Worm (Caenorhabditis elegans) whole organism, mixed stage, embryonic: ENCODE results near the gene Y49E10.18.

ENCODE experiments used
- M03D4.4 ChIP-seq: sonication (generic microtip); optimal IDR thresholded peaks from 2 replicates; lab custom pipeline; 2017; ENCODE audit warnings: mild to moderate bottlenecking, missing genetic modification characterization, missing compliant biosample characterization
- bed-3 ChIP-seq: fragments of 200-800 bp; sonication (Bioruptor generic); optimal IDR thresholded peaks from 3 replicates; lab custom pipeline; 2018; ENCODE audit warnings: mild to moderate bottlenecking, missing genetic modification characterization, moderate library complexity, missing compliant biosample characterization
- blmp-1 ChIP-seq: fragments of 150-350 bp; optimal IDR thresholded peaks from 2 replicates; lab custom pipeline; 2014; ENCODE audit warnings: missing biosample characterization, missing genetic modification characterization
- ceh-39 ChIP-seq: fragments of 150-350 bp; optimal IDR thresholded peaks from 2 replicates; lab custom pipeline; 2014; ENCODE audit warnings: missing biosample characterization, missing genetic modification characterization
- ceh-43 ChIP-seq: fragments of 200-800 bp; sonication (Bioruptor generic); optimal IDR thresholded peaks from 2 replicates; lab custom pipeline; 2018; ENCODE audit warnings: mild to moderate bottlenecking, missing genetic modification characterization, moderate library complexity, missing compliant biosample characterization
- ces-1 ChIP-seq: fragments of 150-350 bp; optimal IDR thresholded peaks from 2 replicates; lab custom pipeline; 2014; ENCODE audit warnings: missing biosample characterization, missing genetic modification reagents, missing genetic modification characterization
- cnd-1 ChIP-seq: fragments of 200-800 bp; sonication (Bioruptor generic); optimal IDR thresholded peaks from 2 replicates; lab custom pipeline; 2018; ENCODE audit warnings: mild to moderate bottlenecking, missing genetic modification characterization, missing compliant biosample characterization
- drap-1 ChIP-seq: fragments of 200-800 bp; sonication (Bioruptor generic); optimal IDR thresholded peaks from 3 replicates; lab custom pipeline; 2018; ENCODE audit warnings: mild to moderate bottlenecking, missing genetic modification characterization, missing compliant biosample characterization
- elt-1 ChIP-seq: sonication (generic microtip); optimal IDR thresholded peaks from 2 replicates; lab custom pipeline; 2017; ENCODE audit warnings: missing genetic modification characterization, mild to moderate bottlenecking, missing compliant biosample characterization, antibody characterized with exemption, moderate library complexity, borderline replicate concordance; ENCODE audit not compliant: insufficient read depth
- elt-3 ChIP-seq: fragments of 150-350 bp; optimal IDR thresholded peaks from 2 replicates; lab custom pipeline; 2014; ENCODE audit warnings: missing biosample characterization, missing genetic modification characterization
- flh-1 ChIP-seq: fragments of 200-800 bp; sonication (Bioruptor generic); optimal IDR thresholded peaks from 2 replicates; lab custom pipeline; 2018; ENCODE audit warnings: mild to moderate bottlenecking, missing genetic modification characterization, moderate library complexity, missing compliant biosample characterization
- ham-2 ChIP-seq: fragments of 200-800 bp; sonication (Bioruptor generic); optimal IDR thresholded peaks from 2 replicates; lab custom pipeline; 2018; ENCODE audit warnings: mild to moderate bottlenecking, missing genetic modification characterization, missing compliant biosample characterization
- hlh-1 ChIP-seq: fragments of 150-350 bp; optimal IDR thresholded peaks from 2 replicates; lab custom pipeline; 2014; ENCODE audit warnings: missing biosample characterization, missing genetic modification reagents, missing genetic modification characterization
- lin-13 ChIP-seq: fragments of 150-350 bp; optimal IDR thresholded peaks from 2 replicates; lab custom pipeline; 2014; ENCODE audit warnings: missing biosample characterization, missing genetic modification characterization
- lin-32 ChIP-seq: fragments of 200-800 bp; sonication (Bioruptor generic); optimal IDR thresholded peaks from 2 replicates; lab custom pipeline; 2018; ENCODE audit warnings: mild to moderate bottlenecking, missing genetic modification characterization, missing compliant biosample characterization
- lsy-2 ChIP-seq: fragments of 150-350 bp; optimal IDR thresholded peaks from 2 replicates; lab custom pipeline; 2014; ENCODE audit warnings: missing biosample characterization, missing genetic modification characterization
- mab-5 ChIP-seq: fragments of 150-350 bp; optimal IDR thresholded peaks from 2 replicates; lab custom pipeline; 2014; ENCODE audit warnings: missing biosample characterization, missing genetic modification characterization
- mep-1 ChIP-seq: fragments of 150-350 bp; optimal IDR thresholded peaks from 2 replicates; lab custom pipeline; 2017; ENCODE audit warnings: missing biosample characterization, missing genetic modification reagents, missing genetic modification characterization, inconsistent platforms
- nhr-12 ChIP-seq: fragments of 150-350 bp; optimal IDR thresholded peaks from 2 replicates; lab custom pipeline; 2014; ENCODE audit warnings: missing biosample characterization, missing genetic modification characterization
- nhr-2 ChIP-seq: fragments of 150-350 bp; optimal IDR thresholded peaks from 2 replicates; lab custom pipeline; 2014; ENCODE audit warnings: missing biosample characterization, missing genetic modification characterization
- nhr-237 ChIP-seq: fragments of 150-350 bp; optimal IDR thresholded peaks from 2 replicates; lab custom pipeline; 2014; ENCODE audit warnings: missing biosample characterization, missing genetic modification characterization
- nhr-28 ChIP-seq: fragments of 150-350 bp; optimal IDR thresholded peaks from 2 replicates; lab custom pipeline; 2014; ENCODE audit warnings: missing biosample characterization, missing genetic modification characterization
- nhr-76 ChIP-seq: sonication (generic microtip); optimal IDR thresholded peaks from 2 replicates; lab custom pipeline; 2017; ENCODE audit warnings: missing biosample characterization, missing genetic modification characterization
- pha-4 ChIP-seq: fragments of 150-350 bp; optimal IDR thresholded peaks from 2 replicates; lab custom pipeline; 2018; ENCODE audit warnings: missing biosample characterization, missing genetic modification reagents, missing genetic modification characterization
- sem-2 ChIP-seq: fragments of 200-800 bp; sonication (Bioruptor generic); optimal IDR thresholded peaks from 2 replicates; lab custom pipeline; 2018; ENCODE audit warnings: mild to moderate bottlenecking, missing genetic modification characterization, missing compliant biosample characterization
- snpc-4 ChIP-seq: fragments of 150-350 bp; optimal IDR thresholded peaks from 2 replicates; lab custom pipeline; 2014; ENCODE audit warnings: missing biosample characterization, missing genetic modification characterization
- sptf-1 ChIP-seq: sonication (generic microtip); optimal IDR thresholded peaks from 2 replicates; lab custom pipeline; 2017; ENCODE audit warnings: mild to moderate bottlenecking, missing genetic modification characterization, moderate library complexity, missing compliant biosample characterization
- tbx-8 ChIP-seq: fragments of 200-800 bp; sonication (Bioruptor generic); optimal IDR thresholded peaks from 2 replicates; lab custom pipeline; 2018; ENCODE audit warnings: mild to moderate bottlenecking, missing genetic modification characterization, moderate library complexity, missing compliant biosample characterization
- unc-120 ChIP-seq: sonication (generic microtip); optimal IDR thresholded peaks from 2 replicates; lab custom pipeline; 2017; ENCODE audit warnings: missing genetic modification characterization, missing compliant biosample characterization; ENCODE audit not compliant: poor library complexity, severe bottlenecking
- unc-62 ChIP-seq: fragments of 150-350 bp; optimal IDR thresholded peaks from 2 replicates; lab custom pipeline; 2014; ENCODE audit warnings: missing biosample characterization, missing genetic modification reagents, missing genetic modification characterization
- zip-8 ChIP-seq: fragments of 150-350 bp; optimal IDR thresholded peaks from 2 replicates; lab custom pipeline; 2014; ENCODE audit warnings: missing biosample characterization, missing genetic modification characterization
- ztf-11 ChIP-seq: fragments of 150-350 bp; optimal IDR thresholded peaks from 2 replicates; lab custom pipeline; 2014; ENCODE audit warnings: missing biosample characterization, missing genetic modification characterization

Gene Y49E10.18

DNA sequence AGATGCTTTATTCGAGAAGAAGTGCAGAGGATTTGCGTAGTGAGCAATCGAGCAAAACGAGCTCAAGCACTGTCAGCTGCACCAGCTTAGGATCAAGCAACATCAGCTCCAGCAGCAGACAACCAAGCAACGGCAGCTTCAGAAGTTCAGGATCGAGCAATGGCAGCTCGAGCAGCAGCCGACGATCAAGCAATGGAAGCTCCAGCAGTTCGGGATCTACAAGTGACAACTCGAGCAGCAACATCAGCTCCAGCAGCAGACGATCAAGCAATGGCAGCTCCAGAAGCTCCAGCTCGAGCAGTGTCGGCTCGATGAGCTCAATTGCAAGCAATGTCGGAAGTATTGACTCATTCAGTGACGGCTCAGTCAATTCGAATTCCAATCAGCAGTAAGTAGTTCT is 6.8 kb downstream of the Y49E10.18 start:
- no peak for TF ChIP-seq snpc-4 (tag; lab: Kevin White, UChicago)

ce11 chrIII:12437020-12437419 is 8.9 kb downstream of the Y49E10.18 start:
- no peak for TF ChIP-seq pha-4 (tag; lab: Kevin White, UChicago)
- TF ChIP-seq nhr-2 (tag; lab: Kevin White, UChicago): no peak
- no peak for TF ChIP-seq ceh-43
- no peak for TF ChIP-seq hlh-1 (tag; lab: Kevin White, UChicago)
- no peak for TF ChIP-seq snpc-4 (tag; lab: Kevin White, UChicago)
- TF ChIP-seq ham-2 (GFP tag; lab: Kevin White, UChicago): no peak
- TF ChIP-seq blmp-1: no peak
- TF ChIP-seq lin-32 (GFP tag; lab: Kevin White, UChicago): no peak
- no peak for TF ChIP-seq mab-5 (tag; lab: Kevin White, UChicago)
- TF ChIP-seq unc-120 (tag; lab: Kevin White, UChicago): no peak
- no peak for TF ChIP-seq ceh-39
- TF ChIP-seq nhr-237 (tag; lab: Kevin White, UChicago): no peak
- TF ChIP-seq nhr-12 (tag; lab: Kevin White, UChicago): no peak
- TF ChIP-seq zip-8: no peak

ce11 chrIII:12436215-12436614 is 9.7 kb downstream of the Y49E10.18 start, which contains the start of gene fbxa-218:
fbxa-218 (plus strand) TSS chrIII:12436515.
- TF ChIP-seq mab-5 (tag; lab: Kevin White, UChicago) (no peak), tbx-8 (GFP tag; lab: Kevin White, UChicago) (no peak), flh-1 (GFP tag; lab: Kevin White, UChicago) (no peak), cnd-1 (tag; lab: Kevin White, UChicago) (no peak), drap-1 (GFP tag; lab: Kevin White, UChicago) (no peak), lsy-2 (tag; lab: Kevin White, UChicago) (no peak), M03D4.4 (no peak), sem-2 (GFP tag; lab: Kevin White, UChicago) (no peak), ham-2 (GFP tag; lab: Kevin White, UChicago) (no peak), ztf-11 (tag; lab: Kevin White, UChicago) (no peak), bed-3 (GFP tag; lab: Kevin White, UChicago) (no peak), ceh-39 (no peak), unc-62 (GFP tag; lab: Kevin White, UChicago) (no peak), lin-32 (GFP tag; lab: Kevin White, UChicago) (no peak), blmp-1 (no peak), ceh-43 (no peak), pha-4 (tag; lab: Kevin White, UChicago) (no peak), ces-1 (GFP tag; lab: Kevin White, UChicago) (no peak), lin-13 (no peak), nhr-237 (tag; lab: Kevin White, UChicago) (no peak)
- TF ChIP-seq, all 35 proteins: peak for 0

ce11 chrIII:12434104-12434503 is 11.8 kb downstream of the Y49E10.18 start, which contains the start of gene Y49E10.27:
Y49E10.27 (plus strand) TSS chrIII:12434404.
- TF ChIP-seq tbx-8 (GFP tag; lab: Kevin White, UChicago) (no peak), zip-8 (no peak), ces-1 (GFP tag; lab: Kevin White, UChicago) (no peak), elt-3 (tag; lab: Kevin White, UChicago) (no peak), sem-2 (GFP tag; lab: Kevin White, UChicago) (no peak), M03D4.4 (no peak), lsy-2 (tag; lab: Kevin White, UChicago) (no peak), nhr-2 (tag; lab: Kevin White, UChicago) (no peak), drap-1 (GFP tag; lab: Kevin White, UChicago) (no peak), lin-13 (no peak), nhr-76 (tag; lab: Kevin White, UChicago) (no peak), mep-1 (tag; lab: Kevin White, UChicago) (no peak), unc-120 (tag; lab: Kevin White, UChicago) (no peak), cnd-1 (tag; lab: Kevin White, UChicago) (no peak), blmp-1 (no peak)

DNA sequence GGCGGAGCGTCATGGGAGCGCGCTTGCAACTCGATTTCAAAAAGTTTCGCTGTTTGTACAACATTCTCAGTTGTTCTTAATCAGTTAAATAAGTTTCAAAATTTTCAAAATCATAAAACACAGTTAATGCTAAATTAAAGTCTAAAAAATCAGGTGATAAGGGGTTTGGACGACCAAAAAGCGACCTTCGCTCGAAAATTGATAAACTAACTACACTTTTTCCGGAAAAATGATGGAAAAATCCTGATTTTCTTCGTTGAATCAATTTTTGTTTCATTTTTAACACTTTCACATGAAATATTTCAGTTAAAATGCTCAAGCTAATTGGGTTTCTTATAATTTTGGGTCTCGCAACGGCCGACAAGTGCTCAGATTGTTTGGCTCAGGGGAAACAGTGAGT is 15.7 kb downstream of the Y49E10.18 start, which contains the start of gene Y49E10.16:
TSS of gene Y49E10.16 (plus strand) at position 301 of the 400 bp plus-strand sequence.
- TF ChIP-seq lsy-2 (tag; lab: Kevin White, UChicago) (no peak), mab-5 (tag; lab: Kevin White, UChicago) (no peak), lin-32 (GFP tag; lab: Kevin White, UChicago) (no peak), sptf-1 (tag; lab: Kevin White, UChicago) (no peak), bed-3 (GFP tag; lab: Kevin White, UChicago) (no peak), nhr-28 (no peak), mep-1 (tag; lab: Kevin White, UChicago) (no peak), ces-1 (GFP tag; lab: Kevin White, UChicago) (no peak), unc-62 (GFP tag; lab: Kevin White, UChicago) (no peak), elt-1 (tag; lab: Kevin White, UChicago) (no peak), ztf-11 (tag; lab: Kevin White, UChicago) (no peak), nhr-237 (tag; lab: Kevin White, UChicago) (no peak), nhr-2 (tag; lab: Kevin White, UChicago) (no peak)
